Worm (Caenorhabditis elegans) whole organism, mixed stage, embryonic: ENCODE measurements around the gene gst-31.

Experiments
- elt-3 ChIP-seq: fragments of 150-350 bp; optimal IDR thresholded peaks from 2 replicates; lab custom pipeline; 2014; ENCODE audit warnings: missing biosample characterization, missing genetic modification characterization
- hlh-1 ChIP-seq: fragments of 150-350 bp; optimal IDR thresholded peaks from 2 replicates; lab custom pipeline; 2014; ENCODE audit warnings: missing biosample characterization, missing genetic modification reagents, missing genetic modification characterization
- lin-13 ChIP-seq: fragments of 150-350 bp; optimal IDR thresholded peaks from 2 replicates; lab custom pipeline; 2014; ENCODE audit warnings: missing biosample characterization, missing genetic modification characterization
- mab-5 ChIP-seq: fragments of 150-350 bp; optimal IDR thresholded peaks from 2 replicates; lab custom pipeline; 2014; ENCODE audit warnings: missing biosample characterization, missing genetic modification characterization
- mls-2 ChIP-seq: sonication (generic microtip); optimal IDR thresholded peaks from 2 replicates; lab custom pipeline; 2016; ENCODE audit warnings: mild to moderate bottlenecking, missing genetic modification characterization, moderate library complexity, missing compliant biosample characterization
- nhr-237 ChIP-seq: fragments of 150-350 bp; optimal IDR thresholded peaks from 2 replicates; lab custom pipeline; 2014; ENCODE audit warnings: missing biosample characterization, missing genetic modification characterization
- nhr-76 ChIP-seq: sonication (generic microtip); optimal IDR thresholded peaks from 2 replicates; lab custom pipeline; 2017; ENCODE audit warnings: missing biosample characterization, missing genetic modification characterization
- snpc-4 ChIP-seq: fragments of 150-350 bp; optimal IDR thresholded peaks from 2 replicates; lab custom pipeline; 2014; ENCODE audit warnings: missing biosample characterization, missing genetic modification characterization
- sptf-1 ChIP-seq: sonication (generic microtip); optimal IDR thresholded peaks from 2 replicates; lab custom pipeline; 2017; ENCODE audit warnings: mild to moderate bottlenecking, missing genetic modification characterization, moderate library complexity, missing compliant biosample characterization
- tbx-8 ChIP-seq: fragments of 200-800 bp; sonication (Bioruptor generic); optimal IDR thresholded peaks from 2 replicates; lab custom pipeline; 2018; ENCODE audit warnings: mild to moderate bottlenecking, missing genetic modification characterization, moderate library complexity, missing compliant biosample characterization
- zip-8 ChIP-seq: fragments of 150-350 bp; optimal IDR thresholded peaks from 2 replicates; lab custom pipeline; 2014; ENCODE audit warnings: missing biosample characterization, missing genetic modification characterization

ce11 chrII:15148442-15148841 is 26.3 kb downstream of the gst-31 start:
- TF ChIP-seq nhr-76 (tag; lab: Kevin White, UChicago) (no peak), mls-2 (no peak), elt-3 (tag; lab: Kevin White, UChicago) (no peak), snpc-4 (tag; lab: Kevin White, UChicago) (no peak), nhr-237 (tag; lab: Kevin White, UChicago) (no peak), hlh-1 (tag; lab: Kevin White, UChicago) (no peak), sptf-1 (tag; lab: Kevin White, UChicago) (no peak), lin-13 (tag; lab: Kevin White, UChicago) (no peak), zip-8 (tag; lab: Kevin White, UChicago) (no peak), mab-5 (tag; lab: Kevin White, UChicago) (no peak), tbx-8 (GFP tag; lab: Kevin White, UChicago) (no peak)
